Fruit fly (Drosophila melanogaster) whole organism, embryonic: ENCODE results near the gene Fas1.

Experiments used
- ATbp ChIP-seq: fragments of 200-800 bp; sonication (Bioruptor generic); optimal IDR thresholded peaks from 2 replicates; lab custom pipeline; 2017; ENCODE audit warnings: missing biosample characterization, mild to moderate bottlenecking, missing genetic modification characterization, missing genetic modification reagents
- Atf3 ChIP-seq: fragments of 200-800 bp; sonication (Bioruptor generic); optimal IDR thresholded peaks from 3 replicates; lab custom pipeline; 2016; ENCODE audit warnings: missing biosample characterization, missing genetic modification characterization
- BEAF-32 ChIP-seq: fragments of 200-800 bp; sonication (Bioruptor generic); optimal IDR thresholded peaks from 3 replicates; lab custom pipeline; 2017; ENCODE audit warnings: missing biosample characterization, missing genetic modification characterization, mild to moderate bottlenecking, moderate library complexity, missing genetic modification reagents
- C15 ChIP-seq: fragments of 200-800 bp; sonication (Bioruptor generic); IDR thresholded peaks from 3 replicates; pipeline ENCODE4 v1.3.6; 2022; ENCODE audit warnings: missing biosample characterization, missing genetic modification characterization
- CG10209 ChIP-seq: fragments of 200-800 bp; sonication (Bioruptor generic); optimal IDR thresholded peaks from 3 replicates; lab custom pipeline; 2017; ENCODE audit warnings: missing biosample characterization, mild to moderate bottlenecking, missing genetic modification characterization, missing genetic modification reagents
- CG10366 ChIP-seq: fragments of 200-800 bp; sonication (Bioruptor generic); IDR thresholded peaks from 2 replicates; pipeline ENCODE4 v1.3.6; 2022; ENCODE audit warnings: missing biosample characterization, missing genetic modification characterization
- CG10431 ChIP-seq: fragments of 200-800 bp; sonication (Bioruptor generic); optimal IDR thresholded peaks from 3 replicates; lab custom pipeline; 2018; ENCODE audit warnings: missing biosample characterization, mild to moderate bottlenecking, missing genetic modification characterization
- CG12744 ChIP-seq: fragments of 200-800 bp; sonication (Bioruptor generic); optimal IDR thresholded peaks from 2 replicates; lab custom pipeline; 2016; ENCODE audit warnings: missing biosample characterization, missing genetic modification characterization
- CG12769 ChIP-seq: fragments of 200-800 bp; sonication (Bioruptor generic); optimal IDR thresholded peaks from 2 replicates; lab custom pipeline; 2019; ENCODE audit warnings: missing biosample characterization, mild to moderate bottlenecking, missing genetic modification characterization, moderate library complexity
- CG13287 ChIP-seq: fragments of 200-800 bp; sonication (Bioruptor generic); IDR thresholded peaks from 2 replicates; pipeline ENCODE4 v1.3.6; 2022; ENCODE audit warnings: missing biosample characterization, missing genetic modification characterization; ENCODE audit not compliant: partially characterized antibody
- CG13624 ChIP-seq: fragments of 200-800 bp; sonication (Bioruptor generic); optimal IDR thresholded peaks from 2 replicates; lab custom pipeline; 2016; ENCODE audit warnings: missing biosample characterization, missing genetic modification characterization
- CG13894 ChIP-seq: fragments of 200-800 bp; sonication (Bioruptor generic); optimal IDR thresholded peaks from 3 replicates; lab custom pipeline; 2018; ENCODE audit warnings: missing biosample characterization, mild to moderate bottlenecking, missing genetic modification characterization, moderate library complexity
- CG14441 ChIP-seq: fragments of 200-800 bp; sonication (Bioruptor generic); IDR thresholded peaks from 2 replicates; pipeline ENCODE4 v1.3.6; 2022; ENCODE audit warnings: missing biosample characterization, missing genetic modification characterization
- CG17186 ChIP-seq: fragments of 200-800 bp; sonication (Bioruptor generic); optimal IDR thresholded peaks from 3 replicates; lab custom pipeline; 2017; ENCODE audit warnings: missing biosample characterization, missing genetic modification reagents, missing genetic modification characterization
- CG17359 ChIP-seq: fragments of 200-800 bp; sonication (Bioruptor generic); optimal IDR thresholded peaks from 3 replicates; lab custom pipeline; 2018; ENCODE audit warnings: missing biosample characterization, mild to moderate bottlenecking, missing genetic modification characterization, moderate library complexity
- CG17802 ChIP-seq: fragments of 200-800 bp; sonication (Bioruptor generic); optimal IDR thresholded peaks from 2 replicates; lab custom pipeline; 2018; ENCODE audit warnings: missing biosample characterization, mild to moderate bottlenecking, missing genetic modification characterization, moderate library complexity
- CG17829 ChIP-seq: fragments of 200-800 bp; optimal IDR thresholded peaks from 2 replicates; lab custom pipeline; 2019; ENCODE audit warnings: missing biosample characterization, mild to moderate bottlenecking, missing genetic modification characterization, moderate library complexity
- CG2120 ChIP-seq: fragments of 200-800 bp; sonication (Bioruptor generic); optimal IDR thresholded peaks from 3 replicates; lab custom pipeline; 2016; ENCODE audit warnings: missing biosample characterization, missing genetic modification characterization
- CG32772 ChIP-seq: fragments of 200-800 bp; sonication (Bioruptor generic); IDR thresholded peaks from 2 replicates; pipeline ENCODE4 v1.3.6; 2022; ENCODE audit warnings: missing biosample characterization, missing genetic modification characterization
- CG3995 ChIP-seq: fragments of 200-800 bp; sonication (Bioruptor generic); optimal IDR thresholded peaks from 3 replicates; lab custom pipeline; 2016; ENCODE audit warnings: missing biosample characterization, missing genetic modification characterization
- CG42726 ChIP-seq: fragments of 200-800 bp; sonication (Bioruptor generic); IDR thresholded peaks from 2 replicates; pipeline ENCODE4 v1.3.6; 2022; ENCODE audit warnings: missing biosample characterization, missing genetic modification characterization; ENCODE audit not compliant: partially characterized antibody
- CG4360 ChIP-seq: fragments of 200-800 bp; sonication (Bioruptor generic); IDR thresholded peaks from 2 replicates; pipeline ENCODE4 v1.3.6; 2022; ENCODE audit warnings: missing biosample characterization, missing genetic modification characterization
- CG4730 ChIP-seq: fragments of 200-800 bp; sonication (Bioruptor generic); IDR thresholded peaks from 2 replicates; pipeline ENCODE4 v1.3.6; 2022; ENCODE audit warnings: missing biosample characterization, missing genetic modification characterization
- CG5953 ChIP-seq: fragments of 200-800 bp; sonication (Bioruptor generic); IDR thresholded peaks from 2 replicates; pipeline ENCODE4 v1.3.6; 2022; ENCODE audit warnings: missing biosample characterization, missing genetic modification characterization
- CG8359 ChIP-seq: fragments of 200-800 bp; sonication (Bioruptor generic); optimal IDR thresholded peaks from 2 replicates; lab custom pipeline; 2017; ENCODE audit warnings: missing biosample characterization, mild to moderate bottlenecking, missing genetic modification characterization, borderline replicate concordance
- CTCF ChIP-seq: fragments of 200-800 bp; sonication (Bioruptor generic); optimal IDR thresholded peaks from 2 replicates; lab custom pipeline; 2017; ENCODE audit warnings: missing biosample characterization, mild to moderate bottlenecking, missing genetic modification characterization, moderate library complexity
- Camta ChIP-seq: fragments of 200-800 bp; sonication (Bioruptor generic); optimal IDR thresholded peaks from 2 replicates; lab custom pipeline; 2016; ENCODE audit warnings: missing biosample characterization, missing genetic modification characterization
- Dad ChIP-seq: fragments of 200-800 bp; sonication (Bioruptor generic); optimal IDR thresholded peaks from 3 replicates; lab custom pipeline; 2016; ENCODE audit warnings: missing biosample characterization, missing genetic modification characterization
- Dip2 ChIP-seq: fragments of 200-800 bp; sonication (Bioruptor generic); IDR thresholded peaks from 2 replicates; pipeline ENCODE4 v1.3.6; 2022; ENCODE audit warnings: missing biosample characterization, missing genetic modification characterization
- Dref ChIP-seq: fragments of 200-800 bp; sonication (Bioruptor generic); IDR thresholded peaks from 2 replicates; pipeline ENCODE4 v1.3.6; 2022; ENCODE audit warnings: missing biosample characterization, missing genetic modification characterization
- Fer1 ChIP-seq: fragments of 200-800 bp; sonication (Bioruptor generic); optimal IDR thresholded peaks from 2 replicates; lab custom pipeline; 2017; ENCODE audit warnings: missing biosample characterization, mild to moderate bottlenecking, missing genetic modification characterization
- Fer2 ChIP-seq: fragments of 200-800 bp; sonication (Bioruptor generic); optimal IDR thresholded peaks from 2 replicates; lab custom pipeline; 2018; ENCODE audit warnings: missing biosample characterization, mild to moderate bottlenecking, missing genetic modification characterization, moderate library complexity
- Myb ChIP-seq: fragments of 200-800 bp; sonication (Bioruptor generic); optimal IDR thresholded peaks from 2 replicates; lab custom pipeline; 2016; ENCODE audit warnings: missing biosample characterization, missing genetic modification characterization
- NC2α ChIP-seq: fragments of 200-800 bp; sonication (Bioruptor generic); optimal IDR thresholded peaks from 2 replicates; lab custom pipeline; 2016; ENCODE audit warnings: missing biosample characterization, missing genetic modification characterization
- NC2β ChIP-seq: fragments of 200-800 bp; sonication (Bioruptor generic); optimal IDR thresholded peaks from 2 replicates; lab custom pipeline; 2016; ENCODE audit warnings: missing biosample characterization, missing genetic modification characterization
- Opbp ChIP-seq: fragments of 200-800 bp; sonication (Bioruptor generic); IDR thresholded peaks from 3 replicates; pipeline ENCODE4 v1.3.6; 2022; ENCODE audit warnings: missing biosample characterization, missing genetic modification characterization; ENCODE audit not compliant: partially characterized antibody
- Rx ChIP-seq: fragments of 200-800 bp; sonication (Bioruptor generic); IDR thresholded peaks from 2 replicates; pipeline ENCODE4 v1.3.6; 2022; ENCODE audit warnings: missing biosample characterization, missing genetic modification characterization
- TFAM ChIP-seq: fragments of 200-800 bp; sonication (Bioruptor generic); optimal IDR thresholded peaks from 2 replicates; lab custom pipeline; 2017; ENCODE audit warnings: missing biosample characterization, missing genetic modification characterization, inconsistent platforms
- abd-A ChIP-seq: fragments of 200-800 bp; sonication (Bioruptor generic); optimal IDR thresholded peaks from 3 replicates; lab custom pipeline; 2019; ENCODE audit warnings: missing biosample characterization, mild to moderate bottlenecking, missing genetic modification characterization, moderate library complexity
- aop ChIP-seq: fragments of 200-800 bp; sonication (Bioruptor generic); IDR thresholded peaks from 2 replicates; pipeline ENCODE4 v1.3.6; 2022; ENCODE audit warnings: missing biosample characterization, missing genetic modification characterization
- bsh ChIP-seq, 2 experiments: fragments of 200-800 bp; sonication (Bioruptor generic); optimal IDR thresholded peaks; 2 replicates each; lab custom pipeline; 2017 to 2018; ENCODE audit warnings: mild to moderate bottlenecking in 2 of 2, missing biosample characterization in 2 of 2, missing genetic modification characterization in 2 of 2, moderate library complexity in 1 of 2
- caup ChIP-seq: fragments of 200-800 bp; sonication (Bioruptor generic); optimal IDR thresholded peaks from 3 replicates; lab custom pipeline; 2017; ENCODE audit warnings: missing biosample characterization, mild to moderate bottlenecking, missing genetic modification characterization, moderate library complexity; ENCODE audit not compliant: severe bottlenecking
- cg ChIP-seq: fragments of 200-800 bp; sonication (Bioruptor generic); optimal IDR thresholded peaks from 3 replicates; lab custom pipeline; 2019; ENCODE audit warnings: missing biosample characterization, mild to moderate bottlenecking, missing genetic modification characterization, moderate library complexity
- gcm ChIP-seq: fragments of 200-800 bp; sonication (Bioruptor generic); optimal IDR thresholded peaks from 2 replicates; lab custom pipeline; 2019; ENCODE audit warnings: missing biosample characterization, mild to moderate bottlenecking, missing genetic modification characterization, moderate library complexity
- gem ChIP-seq: fragments of 200-800 bp; sonication (Bioruptor generic); optimal IDR thresholded peaks from 2 replicates; lab custom pipeline; 2019; ENCODE audit warnings: missing biosample characterization, mild to moderate bottlenecking, missing genetic modification characterization, moderate library complexity
- jing ChIP-seq: fragments of 200-800 bp; sonication (Bioruptor generic); optimal IDR thresholded peaks from 2 replicates; lab custom pipeline; 2018; ENCODE audit warnings: missing biosample characterization, mild to moderate bottlenecking, missing genetic modification characterization
- kah ChIP-seq: fragments of 200-800 bp; sonication (Bioruptor generic); optimal IDR thresholded peaks from 2 replicates; lab custom pipeline; 2018; ENCODE audit warnings: missing biosample characterization, mild to moderate bottlenecking, missing genetic modification characterization
- sisA ChIP-seq: fragments of 200-800 bp; sonication (Bioruptor generic); IDR thresholded peaks from 2 replicates; pipeline ENCODE4 v1.3.6; 2022; ENCODE audit warnings: missing biosample characterization, missing genetic modification characterization
- vfl ChIP-seq: fragments of 200-800 bp; sonication (Bioruptor generic); optimal IDR thresholded peaks from 2 replicates; lab custom pipeline; 2016; ENCODE audit warnings: missing biosample characterization, missing genetic modification characterization

Gene Fas1

DNA sequence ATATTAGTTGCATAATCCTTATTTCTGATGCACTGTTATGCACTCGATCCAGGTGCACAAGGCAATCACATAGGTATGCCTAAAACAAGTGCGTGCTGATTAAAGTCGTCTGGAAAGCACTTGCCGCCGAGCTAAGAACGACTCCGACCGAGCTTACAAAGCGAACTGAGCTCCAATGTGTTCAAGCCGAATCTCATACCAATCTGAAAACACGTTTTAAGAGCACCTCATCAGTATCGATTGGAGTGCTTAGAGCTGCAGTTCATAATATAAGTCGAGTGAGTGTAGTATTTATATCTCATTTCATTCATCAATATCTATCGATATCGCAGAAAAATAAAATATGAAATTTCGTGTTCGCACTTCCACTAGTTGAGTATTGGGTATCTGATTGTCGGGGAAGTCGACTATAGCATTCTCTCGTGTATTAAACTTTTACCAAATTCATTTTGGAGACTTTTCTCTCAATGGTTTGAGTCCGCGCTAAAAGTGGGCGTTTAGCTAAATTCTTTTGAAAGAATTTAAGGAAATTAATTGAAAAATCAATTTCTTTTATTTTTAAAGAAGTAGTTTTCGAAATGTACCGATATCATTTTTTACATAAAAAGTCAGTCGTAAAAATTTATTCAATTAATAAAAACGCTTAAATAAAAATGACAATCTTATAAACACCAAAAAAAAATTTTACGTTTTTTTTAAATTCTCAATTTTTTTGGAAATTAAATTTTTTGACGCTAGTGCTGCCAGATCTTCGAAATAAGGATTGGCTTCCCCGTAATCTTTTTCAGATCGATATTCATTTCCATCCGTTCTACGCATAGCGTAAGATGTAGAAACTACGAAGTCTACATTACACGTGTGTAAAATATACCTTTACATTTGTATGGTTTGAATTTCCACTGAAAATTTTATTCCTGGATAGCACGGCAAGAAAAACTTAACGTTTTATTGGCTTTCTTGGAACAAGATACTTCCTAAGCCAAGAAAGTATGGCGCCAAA lies 30.8 kb downstream of the Fas1 start, which contains the start of gene modSP (continued):
- TF ChIP-seq CG4730, result no peak
- TF ChIP-seq bsh (GFP tag; optimal IDR thresholded peaks at IDR 0.05; lab: Kevin White, UChicago), result peak in 1 of 2 experiments; percentile 18
- peak; percentile 72 for TF ChIP-seq CG2120 (GFP tag; lab: Kevin White, UChicago)
- no peak for TF ChIP-seq CG10209
- peak; percentile 24 for TF ChIP-seq abd-A (tag; lab: Kevin White, UChicago)
- peak; percentile 29 for TF ChIP-seq CG17829 (tag; lab: Kevin White, UChicago)
- TF ChIP-seq CG5953 (GFP tag; lab: Robert Waterston, UW), result no peak
- TF ChIP-seq kah (GFP tag; lab: Kevin White, UChicago), result no peak
- no peak for TF ChIP-seq Camta
- peak; percentile 40 for TF ChIP-seq Myb
- peak; percentile 88 for TF ChIP-seq CTCF (GFP tag; lab: Kevin White, UChicago)
- peak; percentile 68; the same call in 1 of the 2 replicates for TF ChIP-seq CG42726 (GFP tag; lab: Robert Waterston, UW)
- TF ChIP-seq sisA (GFP tag; lab: Robert Waterston, UW), result peak; percentile 31; the same call in 1 of the 2 replicates
- peak; percentile 76; the same call in 1 of the 2 replicates for TF ChIP-seq CG13287 (GFP tag; lab: Robert Waterston, UW)
- TF ChIP-seq C15 (GFP tag; lab: Robert Waterston, UW), result 0 out of 3 replicates have a peak, but pooled peaks have one; percentile 13
- peak; percentile 43; the same call in 1 of the 2 replicates for TF ChIP-seq CG14441 (GFP tag; lab: Robert Waterston, UW)
- TF ChIP-seq NC2α, result no peak
- TF ChIP-seq CG13624 (GFP tag; lab: Kevin White, UChicago), result peak; percentile 36
- no peak for TF ChIP-seq gcm
- no peak for TF ChIP-seq ATbp (GFP tag; lab: Kevin White, UChicago)
- peak; percentile 54 for TF ChIP-seq Dref (GFP tag; lab: Robert Waterston, UW)
- TF ChIP-seq Opbp, result peak; percentile 81
- TF ChIP-seq CG12769 (tag; lab: Kevin White, UChicago), result peak; percentile 60
- TF ChIP-seq gem, result peak; percentile 55

DNA sequence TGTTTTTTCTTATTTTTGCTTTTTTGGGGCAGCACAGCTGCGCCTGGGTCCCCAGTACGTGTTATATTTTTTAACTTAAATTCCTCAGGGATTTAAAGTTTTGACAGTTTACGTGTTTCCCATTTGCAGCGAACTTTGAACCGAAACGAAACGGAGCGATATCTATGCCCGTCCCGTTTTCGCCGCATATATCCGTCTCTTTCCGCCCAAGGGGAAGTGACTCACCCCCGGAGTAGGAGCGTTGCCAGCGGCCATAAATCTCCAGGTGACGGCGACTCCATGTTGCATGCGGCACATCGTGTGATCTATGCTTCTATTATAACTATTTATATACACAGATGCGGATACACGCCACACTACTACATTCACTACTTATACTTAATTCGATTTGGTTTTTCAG lies 36.7 kb downstream of the Fas1 start:
- TF ChIP-seq BEAF-32 (GFP tag; lab: Kevin White, UChicago), result no peak
- no peak for TF ChIP-seq CG10366 (GFP tag; lab: Robert Waterston, UW)
- no peak for TF ChIP-seq CG17359
- no peak for TF ChIP-seq Atf3 (GFP tag; lab: Kevin White, UChicago)
- TF ChIP-seq Rx, result no peak
- TF ChIP-seq CG4360 (GFP tag; lab: Robert Waterston, UW), result no peak
- no peak for TF ChIP-seq CG12744 (GFP tag; lab: Kevin White, UChicago)
- no peak for TF ChIP-seq CG17802 (tag; lab: Kevin White, UChicago)
- peak; percentile 40 for TF ChIP-seq cg
- TF ChIP-seq Dip2 (GFP tag; lab: Robert Waterston, UW), result no peak
- no peak for TF ChIP-seq CG10431 (GFP tag; lab: Kevin White, UChicago)
- TF ChIP-seq NC2β, result no peak
- TF ChIP-seq vfl (GFP tag; lab: Kevin White, UChicago), result no peak
- TF ChIP-seq jing (GFP tag; lab: Kevin White, UChicago), result no peak
- TF ChIP-seq CG3995 (GFP tag; lab: Kevin White, UChicago), result no peak
- TF ChIP-seq CG8359 (GFP tag; lab: Kevin White, UChicago), result no peak
- no peak for TF ChIP-seq TFAM
- TF ChIP-seq CG17186 (GFP tag; lab: Kevin White, UChicago), result no peak
- no peak for TF ChIP-seq Fer1 (GFP tag; lab: Kevin White, UChicago)
- no peak for TF ChIP-seq Dad (GFP tag; lab: Kevin White, UChicago)
- no peak for TF ChIP-seq CG32772 (GFP tag; lab: Robert Waterston, UW)
- TF ChIP-seq aop, result no peak
- TF ChIP-seq Fer2, result no peak
- no peak for TF ChIP-seq CG13894
- TF ChIP-seq caup (GFP tag; lab: Kevin White, UChicago), result no peak
